Worm (Caenorhabditis elegans): ENCODE results near the gene his-39.

The his-39 gene

ce11 chrV:8569172-8569571 lies 32.9 kb downstream of the his-39 start:
- no peak for TF ChIP-seq ceh-16 (tag; optimal IDR thresholded peaks at IDR 0.05)
- TF ChIP-seq mdl-1 (tag; optimal IDR thresholded peaks at IDR 0.05), result no peak
- TF ChIP-seq nhr-21 (tag; optimal IDR thresholded peaks at IDR 0.05), result no peak
- TF ChIP-seq elt-1 (tag; optimal IDR thresholded peaks at IDR 0.05), result no peak
- no peak for TF ChIP-seq aly-2 (tag; optimal IDR thresholded peaks at IDR 0.05)
- no peak for TF ChIP-seq nhr-25 (tag; optimal IDR thresholded peaks at IDR 0.05)
- TF ChIP-seq sma-3 (GFP tag; optimal IDR thresholded peaks at IDR 0.05), result no peak
- no peak for TF ChIP-seq nhr-12 (tag; optimal IDR thresholded peaks at IDR 0.05)
- no peak for TF ChIP-seq ztf-1 (GFP tag; conservative IDR thresholded peaks at IDR 0.05)
- TF ChIP-seq ceh-82 (tag; optimal IDR thresholded peaks at IDR 0.05), result no peak
- no peak for TF ChIP-seq unc-62 (GFP tag; optimal IDR thresholded peaks at IDR 0.05)
- TF ChIP-seq crh-2 (tag; optimal IDR thresholded peaks at IDR 0.05), result no peak
- no peak for TF ChIP-seq mbf-1 (tag; optimal IDR thresholded peaks at IDR 0.05)
- no peak for TF ChIP-seq nhr-11 (tag; optimal IDR thresholded peaks at IDR 0.05)
- TF ChIP-seq lin-11 (tag; optimal IDR thresholded peaks at IDR 0.05), result no peak
- no peak for TF ChIP-seq nhr-10 (tag; optimal IDR thresholded peaks at IDR 0.05)
- TF ChIP-seq egl-27 (tag; optimal IDR thresholded peaks at IDR 0.05), result no peak
- TF ChIP-seq lin-13 (GFP tag; optimal IDR thresholded peaks at IDR 0.05), result no peak
- no peak for TF ChIP-seq ZK546.5 (tag; optimal IDR thresholded peaks at IDR 0.05)
- no peak for TF ChIP-seq C34F6.9 (tag; optimal IDR thresholded peaks at IDR 0.05)

DNA sequence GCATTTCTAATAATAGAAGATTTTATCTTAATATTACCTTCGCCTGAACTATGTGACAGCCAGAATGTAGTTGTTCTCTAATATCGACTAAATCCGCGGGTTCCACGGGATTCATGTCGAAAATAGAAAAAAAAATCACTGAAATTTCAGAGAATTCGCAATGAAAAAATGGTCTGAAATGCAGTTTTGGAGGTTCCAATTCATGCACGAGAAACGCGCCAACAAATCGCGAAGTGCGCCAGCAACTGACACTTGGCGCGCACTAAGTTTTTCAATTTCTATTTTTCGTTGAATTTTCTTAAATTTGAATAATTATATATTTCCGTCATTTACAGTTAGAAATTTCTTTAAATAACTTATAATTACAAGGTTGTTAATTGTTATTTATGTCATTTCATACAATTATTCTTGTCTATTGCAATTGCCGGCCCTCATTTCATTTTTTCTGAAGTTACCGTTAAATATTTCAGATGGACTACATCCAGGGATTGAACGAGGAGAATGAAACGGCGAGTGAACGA lies 33.6 kb downstream of the his-39 start, which contains the start of the genes F25G6.9 and symk-1:
Gene F25G6.9 (minus strand): TSS at position 160 of the 521 bp plus-strand sequence.
Gene symk-1 (plus strand): TSS at position 471 of the 521 bp plus-strand sequence.
- TF ChIP-seq nhr-129 (tag; optimal IDR thresholded peaks at IDR 0.05) (peak; percentile 20), sma-9 (GFP tag; optimal IDR thresholded peaks at IDR 0.05) (peak; percentile 68), sma-9 (tag; optimal IDR thresholded peaks at IDR 0.05) (no peak), mdl-1 (tag; optimal IDR thresholded peaks at IDR 0.05) (no peak), unc-62 (GFP tag; optimal IDR thresholded peaks at IDR 0.05) (no peak), dmd-4 (tag; optimal IDR thresholded peaks at IDR 0.05) (no peak), aly-2 (tag; optimal IDR thresholded peaks at IDR 0.05) (no peak), ztf-4 (tag; optimal IDR thresholded peaks at IDR 0.05) (no peak), blmp-1 (tag; optimal IDR thresholded peaks at IDR 0.05; ENCODE audit: insufficient read depth) (no peak), lin-11 (tag; optimal IDR thresholded peaks at IDR 0.05) (peak; percentile 41), nhr-237 (tag; optimal IDR thresholded peaks at IDR 0.05) (no peak), F13H6.1 (tag; optimal IDR thresholded peaks at IDR 0.05) (peak; percentile 51), ztf-1 (GFP tag; conservative IDR thresholded peaks at IDR 0.05) (no peak), nhr-21 (tag; optimal IDR thresholded peaks at IDR 0.05) (peak; percentile 46), gmeb-1 (tag; optimal IDR thresholded peaks at IDR 0.05) (peak; percentile 82), mab-5 (tag; optimal IDR thresholded peaks at IDR 0.05) (peak; percentile 45), crh-2 (tag; optimal IDR thresholded peaks at IDR 0.05) (peak; percentile 63), sma-3 (GFP tag; optimal IDR thresholded peaks at IDR 0.05) (peak; percentile 46), sem-4 (tag; optimal IDR thresholded peaks at IDR 0.05) (no peak), elt-1 (tag; optimal IDR thresholded peaks at IDR 0.05) (no peak), nhr-6 (tag; optimal IDR thresholded peaks at IDR 0.05) (no peak), snpc-4 (tag; optimal IDR thresholded peaks at IDR 0.05) (peak; percentile 37), nhr-77 (tag; optimal IDR thresholded peaks at IDR 0.05) (peak; percentile 4), ceh-82 (tag; optimal IDR thresholded peaks at IDR 0.05) (no peak), lin-13 (GFP tag; optimal IDR thresholded peaks at IDR 0.05) (peak; percentile 36), R02D3.7 (tag; optimal IDR thresholded peaks at IDR 0.05) (peak; percentile 33), unc-55 (GFP tag; optimal IDR thresholded peaks at IDR 0.05) (peak; percentile 77), nhr-10 (tag; optimal IDR thresholded peaks at IDR 0.05) (no peak), nhr-25 (tag; optimal IDR thresholded peaks at IDR 0.05) (no peak), egl-27 (tag; optimal IDR thresholded peaks at IDR 0.05) (no peak), lsy-2 (tag; optimal IDR thresholded peaks at IDR 0.05) (peak; percentile 66 to 81), zag-1 (tag; optimal IDR thresholded peaks at IDR 0.05) (no peak), fos-1 (tag; optimal IDR thresholded peaks at IDR 0.05) (peak; percentile 18), skn-1 (tag; optimal IDR thresholded peaks at IDR 0.05) (no peak), ztf-11 (tag; optimal IDR thresholded peaks at IDR 0.05) (no peak), peb-1 (tag; optimal IDR thresholded peaks at IDR 0.05) (no peak), nhr-23 (tag; optimal IDR thresholded peaks at IDR 0.05) (no peak)

Data from whole organism, L2 larva.